Fruit fly (Drosophila melanogaster): ENCODE data around the gene Bub1.
A peak's percentile ranks its signal among the peaks of the same experiment; 100 is the strongest.

Gene Bub1

dm6 chr2L:5251150-5251549 is 27.5 kb upstream of the Bub1 start:
- TF ChIP-seq pan (optimal IDR thresholded peaks at IDR 0.05) (no peak), Sp1 (GFP tag; optimal IDR thresholded peaks at IDR 0.05) (no peak), foxo (GFP tag; optimal IDR thresholded peaks at IDR 0.05) (no peak), GATAd (GFP tag; optimal IDR thresholded peaks at IDR 0.05) (no peak), CrebA (GFP tag; optimal IDR thresholded peaks at IDR 0.05; ENCODE audit: borderline replicate concordance) (no peak), Abd-B (GFP tag; optimal IDR thresholded peaks at IDR 0.05) (no peak), OdsH (GFP tag; optimal IDR thresholded peaks at IDR 0.05) (no peak), woc (GFP tag; optimal IDR thresholded peaks at IDR 0.05) (no peak), ey (GFP tag; optimal IDR thresholded peaks at IDR 0.05) (no peak), Rel (GFP tag; optimal IDR thresholded peaks at IDR 0.05) (no peak), Rel (tag; optimal IDR thresholded peaks at IDR 0.05) (no peak), CG32264 (GFP tag; optimal IDR thresholded peaks at IDR 0.05) (no peak), lola (GFP tag; optimal IDR thresholded peaks at IDR 0.05) (no peak)

- TF ChIP-seq HLH106 (tag; optimal IDR thresholded peaks at IDR 0.05) (peak; percentile 15), dmrt93B (GFP tag; optimal IDR thresholded peaks at IDR 0.05) (no peak), usp (GFP tag; optimal IDR thresholded peaks at IDR 0.05) (no peak)
Measured at dm6 chr2L:5251725-5252124, 26.9 kb upstream of the Bub1 start.

dm6 chr2L:5252399-5253030 is 26.1 kb upstream of the Bub1 start:
- TF ChIP-seq GATAd (GFP tag; optimal IDR thresholded peaks at IDR 0.05) (no peak), sage (GFP tag; optimal IDR thresholded peaks at IDR 0.05) (no peak), foxo (GFP tag; optimal IDR thresholded peaks at IDR 0.05) (peak in 1 of 2 experiments; percentile 81), pan (optimal IDR thresholded peaks at IDR 0.05) (no peak), fru (GFP tag; optimal IDR thresholded peaks at IDR 0.05) (peak; percentile 87), Dfd (GFP tag; optimal IDR thresholded peaks at IDR 0.05) (no peak), br (GFP tag; optimal IDR thresholded peaks at IDR 0.05) (peak; percentile 75), psq (GFP tag; optimal IDR thresholded peaks at IDR 0.05) (peak; percentile 77), CG9705 (GFP tag; optimal IDR thresholded peaks at IDR 0.05) (peak; percentile 58), dmrt93B (GFP tag; optimal IDR thresholded peaks at IDR 0.05) (peak; percentile 60), usp (GFP tag; optimal IDR thresholded peaks at IDR 0.05) (no peak), Dif (GFP tag; optimal IDR thresholded peaks at IDR 0.05; ENCODE audit: partially characterized antibody) (peak; percentile 41), CrebA (GFP tag; optimal IDR thresholded peaks at IDR 0.05; ENCODE audit: borderline replicate concordance) (peak; percentile 61), HLH106 (tag; optimal IDR thresholded peaks at IDR 0.05) (peak; percentile 82), CG32264 (GFP tag; optimal IDR thresholded peaks at IDR 0.05) (no peak), Rel (GFP tag; optimal IDR thresholded peaks at IDR 0.05) (no peak), Rel (tag; optimal IDR thresholded peaks at IDR 0.05) (peak; percentile 17), Hr78 (GFP tag; optimal IDR thresholded peaks at IDR 0.05) (no peak), N (GFP tag; optimal IDR thresholded peaks at IDR 0.05) (no peak), tai (GFP tag; optimal IDR thresholded peaks at IDR 0.05) (peak; percentile 74), Mio (GFP tag; optimal IDR thresholded peaks at IDR 0.05) (no peak), dl (GFP tag; optimal IDR thresholded peaks at IDR 0.05; ENCODE audit: insufficient read depth in 1 of 2, partially characterized antibody in 2 of 2) (no peak), jim (GFP tag; optimal IDR thresholded peaks at IDR 0.05) (no peak), OdsH (GFP tag; optimal IDR thresholded peaks at IDR 0.05) (peak; percentile 82), h (GFP tag; optimal IDR thresholded peaks at IDR 0.05) (peak; percentile 82), brk (GFP tag; optimal IDR thresholded peaks at IDR 0.05) (peak; percentile 63), ey (GFP tag; optimal IDR thresholded peaks at IDR 0.05) (peak; percentile 81), Sp1 (GFP tag; optimal IDR thresholded peaks at IDR 0.05) (peak; percentile 80), woc (GFP tag; optimal IDR thresholded peaks at IDR 0.05) (peak; percentile 90), rgr (GFP tag; optimal IDR thresholded peaks at IDR 0.05) (peak; percentile 66), Hnf4 (GFP tag; optimal IDR thresholded peaks at IDR 0.05) (peak; percentile 31), Vsx2 (GFP tag; optimal IDR thresholded peaks at IDR 0.05; ENCODE audit: partially characterized antibody) (peak; percentile 14), sv (GFP tag; optimal IDR thresholded peaks at IDR 0.05) (no peak), Abd-B (GFP tag; optimal IDR thresholded peaks at IDR 0.05) (no peak), dsf (GFP tag; optimal IDR thresholded peaks at IDR 0.05; ENCODE audit: borderline replicate concordance) (peak; percentile 21), lola (GFP tag; optimal IDR thresholded peaks at IDR 0.05) (no peak), Myc (optimal IDR thresholded peaks at IDR 0.05) (no peak), Hr83 (GFP tag; optimal IDR thresholded peaks at IDR 0.05; ENCODE audit: poor library complexity, severe bottlenecking) (no peak), Jra (GFP tag; optimal IDR thresholded peaks at IDR 0.05) (peak; percentile 72)
